Fruit fly (Drosophila melanogaster) whole organism: Measurements from ENCODE around the gene Acbp5.

Experiments
- EcR ChIP-seq, 2 experiments: fragments of >200 bp; optimal IDR thresholded peaks; 2 replicates each; lab custom pipeline; 2017; ENCODE audit warnings: missing biosample characterization in 2 of 2, missing genetic modification characterization in 2 of 2, missing genetic modification reagents in 2 of 2
- pan ChIP-seq: fragments of >200 bp; optimal IDR thresholded peaks from 2 replicates; lab custom pipeline; 2017
- psq ChIP-seq: fragments of >200 bp; optimal IDR thresholded peaks from 2 replicates; lab custom pipeline; 2017

dm6 chr3L:8829572-8829971, 41.2 kb upstream of the Acbp5 start:
- TF ChIP-seq pan (lab: Kevin White, UChicago) (no peak), psq (lab: Kevin White, UChicago) (no peak), EcR (GFP tag; optimal IDR thresholded peaks at IDR 0.05; lab: Kevin White, UChicago) (no peak)
